Worm (Caenorhabditis elegans): ENCODE results near the gene rsef-1.

rsef-1 gene

DNA sequence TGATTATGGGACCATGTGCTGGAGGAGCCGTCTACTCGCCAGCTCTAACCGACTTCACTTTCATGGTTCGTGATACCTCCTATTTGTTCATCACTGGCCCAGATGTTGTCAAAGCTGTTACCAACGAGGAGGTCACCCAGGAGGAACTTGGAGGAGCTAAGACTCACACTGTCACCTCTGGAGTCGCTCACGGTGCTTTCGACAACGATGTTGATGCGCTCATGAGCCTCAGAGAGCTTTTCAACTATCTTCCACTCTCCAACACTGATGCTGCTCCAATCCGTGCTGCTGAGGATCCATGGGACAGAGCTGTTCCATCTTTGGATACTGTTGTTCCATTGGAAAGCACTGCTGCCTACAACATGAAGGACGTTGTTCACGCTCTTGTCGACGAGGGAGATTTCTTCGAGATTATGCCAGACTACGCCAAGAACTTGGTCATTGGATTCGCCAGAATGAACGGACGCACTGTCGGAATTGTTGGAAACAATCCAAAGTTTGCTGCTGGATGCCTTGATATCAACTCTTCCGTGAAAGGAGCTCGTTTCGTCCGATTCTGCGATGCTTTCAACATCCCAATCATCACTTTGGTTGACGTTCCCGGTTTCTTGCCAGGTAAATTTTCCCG, 32.0 kb upstream of the rsef-1 start:
- TF ChIP-seq med-1 (GFP tag; optimal IDR thresholded peaks at IDR 0.05; ENCODE audit: insufficient read depth) = no peak
- no peak for TF ChIP-seq ref-1 (GFP tag; conservative IDR thresholded peaks at IDR 0.05)
- no peak for TF ChIP-seq T22C8.4 (GFP tag; IDR thresholded peaks at IDR 0.05)
- no peak for TF ChIP-seq cog-1 (tag; optimal IDR thresholded peaks at IDR 0.05)
- no peak for TF ChIP-seq ztf-23 (GFP tag; IDR thresholded peaks at IDR 0.05)
- no peak for TF ChIP-seq tab-1 (GFP tag; IDR thresholded peaks at IDR 0.05)
- TF ChIP-seq flt-1 (GFP tag; IDR thresholded peaks at IDR 0.05) = no peak
- no peak for TF ChIP-seq ztf-29 (GFP tag; IDR thresholded peaks at IDR 0.05)
- TF ChIP-seq klf-2 (GFP tag; conservative IDR thresholded peaks at IDR 0.05) = no peak

DNA sequence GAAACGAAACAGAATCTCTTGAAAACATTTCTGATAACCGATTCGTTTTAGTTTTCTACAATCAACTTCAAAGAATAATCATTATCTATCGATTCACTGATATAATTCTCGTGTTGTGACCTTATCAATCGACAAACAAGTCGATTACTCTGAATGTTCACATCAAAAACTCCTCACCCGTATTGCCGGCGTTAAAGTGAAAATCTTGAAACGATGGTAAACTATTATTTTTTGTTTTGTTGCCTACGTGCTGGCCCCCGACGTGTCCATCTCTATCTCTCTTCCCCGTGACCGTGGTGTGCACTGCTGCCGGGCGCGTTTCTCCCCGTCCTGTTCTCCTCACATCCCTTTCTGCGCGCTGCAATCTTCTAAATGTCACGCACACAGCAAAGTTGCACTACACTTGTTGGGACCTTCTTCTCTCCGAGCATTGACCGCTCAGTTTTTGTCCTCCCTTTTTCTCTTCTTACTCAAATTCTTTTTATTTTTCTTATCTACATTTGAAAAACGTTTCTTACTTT, 30.8 kb upstream of the rsef-1 start:
- no peak for TF ChIP-seq cog-1 (tag; optimal IDR thresholded peaks at IDR 0.05)
- TF ChIP-seq tab-1 (GFP tag; IDR thresholded peaks at IDR 0.05) = no peak
- no peak for TF ChIP-seq flt-1 (GFP tag; IDR thresholded peaks at IDR 0.05)
- TF ChIP-seq med-1 (GFP tag; optimal IDR thresholded peaks at IDR 0.05; ENCODE audit: insufficient read depth) = no peak
- no peak for TF ChIP-seq T22C8.4 (GFP tag; IDR thresholded peaks at IDR 0.05)
- TF ChIP-seq klf-2 (GFP tag; conservative IDR thresholded peaks at IDR 0.05) = no peak
- TF ChIP-seq ztf-29 (GFP tag; IDR thresholded peaks at IDR 0.05) = no peak
- no peak for TF ChIP-seq ztf-23 (GFP tag; IDR thresholded peaks at IDR 0.05)
- TF ChIP-seq ref-1 (GFP tag; conservative IDR thresholded peaks at IDR 0.05) = no peak

DNA sequence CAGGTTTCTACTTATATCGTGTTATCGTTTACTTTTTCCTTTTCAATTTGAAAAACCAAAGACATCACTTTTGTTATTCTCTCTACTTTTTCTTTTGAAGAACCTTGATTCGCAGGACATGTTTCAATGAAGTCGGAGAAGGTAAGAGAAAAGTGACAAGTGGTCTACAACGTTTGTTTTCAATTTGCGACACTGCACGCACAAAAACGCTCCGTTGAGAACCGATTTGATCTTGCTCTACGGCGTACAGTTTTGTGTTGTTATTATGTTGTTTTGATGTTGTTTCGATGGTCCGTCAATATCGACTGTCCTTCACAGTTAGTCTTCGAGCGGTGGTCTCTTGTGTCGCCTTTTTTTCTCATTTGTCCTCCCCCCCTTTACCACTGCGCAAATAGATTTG, 30.2 kb upstream of the rsef-1 start, which contains the start of gene pccb-1:
Gene pccb-1, plus strand, starts transcription at position 127 of the 400 bp plus-strand sequence.
- no peak for TF ChIP-seq T22C8.4 (GFP tag; IDR thresholded peaks at IDR 0.05)
- no peak for TF ChIP-seq ztf-29 (GFP tag; IDR thresholded peaks at IDR 0.05)
- no peak for TF ChIP-seq tab-1 (GFP tag; IDR thresholded peaks at IDR 0.05)
- no peak for TF ChIP-seq med-1 (GFP tag; optimal IDR thresholded peaks at IDR 0.05; ENCODE audit: insufficient read depth)

DNA sequence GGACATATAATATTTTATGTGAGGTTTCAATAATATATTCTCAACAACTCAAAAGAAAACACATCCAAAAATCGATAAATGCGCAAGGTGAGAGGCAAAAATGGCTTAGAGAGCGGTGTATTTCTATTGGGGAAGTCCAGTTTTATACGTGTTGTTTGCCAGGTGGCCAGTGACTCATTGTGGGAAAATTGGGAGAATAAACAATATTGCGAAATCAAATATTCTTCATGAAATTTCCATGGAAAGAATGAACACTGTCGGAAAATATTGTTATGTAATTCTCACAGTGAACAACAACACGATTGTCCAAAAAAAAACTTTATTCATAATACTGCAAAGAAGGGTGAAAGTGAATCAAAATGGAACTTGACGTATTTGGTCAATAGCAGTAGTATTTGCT, 28.4 kb upstream of the rsef-1 start:
- TF ChIP-seq tab-1 (GFP tag; IDR thresholded peaks at IDR 0.05) = no peak
- TF ChIP-seq T22C8.4 (GFP tag; IDR thresholded peaks at IDR 0.05) = no peak
- TF ChIP-seq cog-1 (tag; optimal IDR thresholded peaks at IDR 0.05) = no peak
- TF ChIP-seq klf-2 (GFP tag; conservative IDR thresholded peaks at IDR 0.05) = no peak
- no peak for TF ChIP-seq ref-1 (GFP tag; conservative IDR thresholded peaks at IDR 0.05)
- TF ChIP-seq flt-1 (GFP tag; IDR thresholded peaks at IDR 0.05) = no peak
- TF ChIP-seq med-1 (GFP tag; optimal IDR thresholded peaks at IDR 0.05; ENCODE audit: insufficient read depth) = no peak
- TF ChIP-seq ztf-23 (GFP tag; IDR thresholded peaks at IDR 0.05) = no peak
- no peak for TF ChIP-seq ztf-29 (GFP tag; IDR thresholded peaks at IDR 0.05)

DNA sequence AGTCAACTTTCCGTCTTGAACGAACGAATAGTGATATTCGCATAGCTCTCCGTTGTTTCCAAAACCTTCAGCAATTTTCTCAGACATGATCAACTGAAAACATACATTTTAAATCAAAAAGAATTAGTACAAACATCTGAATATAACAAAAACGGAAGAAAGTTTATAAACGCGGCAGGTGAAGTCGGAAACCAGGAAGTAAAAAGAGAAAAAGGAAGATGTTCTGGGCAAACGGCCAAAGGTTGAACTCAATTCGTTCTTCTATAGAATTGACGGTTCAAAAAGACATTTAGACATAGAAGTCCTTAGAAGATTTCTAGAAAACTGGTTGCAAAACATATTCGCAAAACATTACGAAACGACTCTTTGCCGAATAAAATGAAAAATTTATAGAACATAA, 28.0 kb upstream of the rsef-1 start, which contains the start of gene F52E4.5:
Gene F52E4.5, minus strand, starts transcription at position 101 of the 400 bp plus-strand sequence.
- TF ChIP-seq klf-2 (GFP tag; conservative IDR thresholded peaks at IDR 0.05) = no peak
- TF ChIP-seq ztf-29 (GFP tag; IDR thresholded peaks at IDR 0.05) = no peak
- TF ChIP-seq tab-1 (GFP tag; IDR thresholded peaks at IDR 0.05) = no peak
- TF ChIP-seq cog-1 (tag; optimal IDR thresholded peaks at IDR 0.05) = no peak
- TF ChIP-seq flt-1 (GFP tag; IDR thresholded peaks at IDR 0.05) = no peak

DNA sequence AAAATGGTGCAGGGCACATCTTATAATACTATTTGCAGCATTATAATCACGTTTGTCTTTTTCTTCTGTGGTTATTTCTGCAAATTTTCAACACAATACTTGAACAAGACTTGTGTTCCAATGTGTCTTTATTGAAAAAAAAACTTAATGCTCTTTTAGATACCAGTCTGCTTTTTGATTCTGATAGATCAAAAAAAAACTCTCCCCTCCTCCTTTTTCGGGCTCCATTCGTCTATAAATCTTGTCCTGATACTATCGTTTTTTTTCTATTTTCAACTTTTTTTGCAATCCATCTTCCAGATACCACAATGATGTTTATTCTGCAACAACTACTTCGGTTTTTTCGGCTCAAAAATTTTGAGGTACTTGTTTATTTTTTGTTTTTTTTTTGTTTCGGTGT, 21.6 kb upstream of the rsef-1 start, which contains the start of gene twk-16:
Gene twk-16, plus strand, starts transcription at position 301 of the 400 bp plus-strand sequence.
- TF ChIP-seq klf-2 (GFP tag; conservative IDR thresholded peaks at IDR 0.05) (no peak), ztf-29 (GFP tag; IDR thresholded peaks at IDR 0.05) (no peak), flt-1 (GFP tag; IDR thresholded peaks at IDR 0.05) (no peak), ref-1 (GFP tag; conservative IDR thresholded peaks at IDR 0.05) (no peak), med-1 (GFP tag; optimal IDR thresholded peaks at IDR 0.05; ENCODE audit: insufficient read depth) (no peak), tab-1 (GFP tag; IDR thresholded peaks at IDR 0.05) (no peak), cog-1 (tag; optimal IDR thresholded peaks at IDR 0.05) (no peak), ztf-23 (GFP tag; IDR thresholded peaks at IDR 0.05) (no peak), T22C8.4 (GFP tag; IDR thresholded peaks at IDR 0.05) (no peak)

DNA sequence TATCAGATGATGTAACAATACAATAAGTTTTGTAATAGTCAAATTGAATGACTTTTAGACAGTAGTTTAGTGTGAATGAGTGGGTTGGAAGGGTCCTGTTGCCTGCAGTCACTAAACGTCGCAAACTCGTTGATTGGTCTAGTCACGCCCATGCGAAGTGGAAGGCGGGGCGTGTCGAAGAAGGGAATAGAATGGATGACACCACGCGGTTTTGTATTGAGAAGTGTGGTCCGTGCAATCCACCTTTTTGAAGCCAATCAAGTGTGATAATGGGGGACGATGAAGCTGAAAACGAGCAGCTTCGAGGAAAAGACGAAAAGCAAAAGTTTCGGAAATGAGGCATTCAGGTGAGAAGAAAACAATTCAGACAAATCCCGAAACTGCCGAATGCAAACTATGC, 11.1 kb upstream of the rsef-1 start, which contains the start of gene ceh-31:
Gene ceh-31, minus strand, starts transcription at position 101 of the 400 bp plus-strand sequence.
- TF ChIP-seq klf-2 (GFP tag; conservative IDR thresholded peaks at IDR 0.05) = no peak
- TF ChIP-seq cog-1 (tag; optimal IDR thresholded peaks at IDR 0.05) = no peak
- TF ChIP-seq T22C8.4 (GFP tag; IDR thresholded peaks at IDR 0.05) = no peak
- TF ChIP-seq flt-1 (GFP tag; IDR thresholded peaks at IDR 0.05) = no peak
- TF ChIP-seq ztf-23 (GFP tag; IDR thresholded peaks at IDR 0.05) = no peak
- TF ChIP-seq ztf-29 (GFP tag; IDR thresholded peaks at IDR 0.05) = no peak
- TF ChIP-seq ref-1 (GFP tag; conservative IDR thresholded peaks at IDR 0.05) = no peak
- no peak for TF ChIP-seq med-1 (GFP tag; optimal IDR thresholded peaks at IDR 0.05; ENCODE audit: insufficient read depth)
- TF ChIP-seq tab-1 (GFP tag; IDR thresholded peaks at IDR 0.05) = no peak

DNA sequence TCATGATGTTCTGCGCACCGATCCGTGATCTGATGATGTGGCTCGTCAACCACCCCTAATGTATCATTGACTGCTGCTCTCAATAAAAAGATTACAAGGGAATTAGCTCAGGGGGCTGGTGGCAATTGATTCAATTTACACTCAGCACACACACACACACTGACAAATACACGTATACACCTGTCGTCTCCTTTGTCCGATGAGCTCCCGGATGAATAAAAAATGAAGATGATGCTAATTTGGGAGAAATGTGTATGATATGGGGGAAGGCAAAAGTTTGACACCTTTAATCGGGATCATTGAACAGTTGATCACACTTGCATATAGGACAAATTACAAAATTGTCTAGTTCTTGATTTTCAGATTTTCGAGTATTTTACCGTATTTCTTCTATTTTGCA, 7.9 kb upstream of the rsef-1 start:
- no peak for TF ChIP-seq T22C8.4 (GFP tag; IDR thresholded peaks at IDR 0.05)
- TF ChIP-seq med-1 (GFP tag; optimal IDR thresholded peaks at IDR 0.05; ENCODE audit: insufficient read depth) = no peak
- TF ChIP-seq ztf-23 (GFP tag; IDR thresholded peaks at IDR 0.05) = no peak
- TF ChIP-seq flt-1 (GFP tag; IDR thresholded peaks at IDR 0.05) = no peak
- no peak for TF ChIP-seq cog-1 (tag; optimal IDR thresholded peaks at IDR 0.05)
- TF ChIP-seq klf-2 (GFP tag; conservative IDR thresholded peaks at IDR 0.05) = no peak
- no peak for TF ChIP-seq ref-1 (GFP tag; conservative IDR thresholded peaks at IDR 0.05)

DNA sequence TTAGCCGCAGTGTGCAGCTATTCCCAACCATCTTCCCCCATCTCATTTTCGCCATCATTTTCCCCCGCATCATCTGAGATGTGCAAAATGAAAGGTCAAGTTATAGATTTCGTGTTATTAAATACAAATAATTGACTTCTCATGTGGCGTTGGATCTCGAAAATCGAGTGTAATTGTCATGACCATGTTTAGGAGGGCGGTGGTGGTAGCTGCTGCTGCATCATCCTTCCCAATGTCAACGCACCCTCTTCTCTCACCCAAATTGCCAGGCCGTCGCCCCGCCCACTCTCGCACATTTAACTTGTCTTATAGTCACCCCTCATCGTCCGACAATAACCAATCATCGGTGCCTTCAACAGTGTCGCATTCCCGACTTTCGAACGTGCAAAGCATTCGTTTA, 4.1 kb upstream of the rsef-1 start, which contains the start of gene ceh-30:
Gene ceh-30, plus strand, starts transcription at position 301 of the 400 bp plus-strand sequence.
- no peak for TF ChIP-seq T22C8.4 (GFP tag; IDR thresholded peaks at IDR 0.05)
- TF ChIP-seq ztf-23 (GFP tag; IDR thresholded peaks at IDR 0.05) = no peak
- TF ChIP-seq cog-1 (tag; optimal IDR thresholded peaks at IDR 0.05) = no peak
- no peak for TF ChIP-seq ztf-29 (GFP tag; IDR thresholded peaks at IDR 0.05)
- TF ChIP-seq flt-1 (GFP tag; IDR thresholded peaks at IDR 0.05) = no peak
- no peak for TF ChIP-seq tab-1 (GFP tag; IDR thresholded peaks at IDR 0.05)
- TF ChIP-seq med-1 (GFP tag; optimal IDR thresholded peaks at IDR 0.05; ENCODE audit: insufficient read depth) = no peak
- no peak for TF ChIP-seq klf-2 (GFP tag; conservative IDR thresholded peaks at IDR 0.05)
- TF ChIP-seq ref-1 (GFP tag; conservative IDR thresholded peaks at IDR 0.05) = no peak

All from whole organism, midembryonic.